Fruit fly (Drosophila melanogaster) whole organism, pupa: Measurements from ENCODE around the gene CHKov1.

Source experiments
- CG12605 ChIP-seq: fragments of 200-800 bp; sonication (Bioruptor generic); IDR thresholded peaks from 2 replicates; pipeline ENCODE4 v1.3.6; 2022; ENCODE audit warnings: missing biosample characterization, missing genetic modification characterization
- CG14655 ChIP-seq: fragments of 200-800 bp; sonication (Bioruptor generic); optimal IDR thresholded peaks from 3 replicates; lab custom pipeline; 2017; ENCODE audit warnings: mild to moderate bottlenecking, missing biosample characterization, missing genetic modification reagents, missing genetic modification characterization
- CG15710 ChIP-seq: fragments of 200-800 bp; sonication (Bioruptor generic); optimal IDR thresholded peaks from 2 replicates; lab custom pipeline; 2018; ENCODE audit warnings: missing biosample characterization, mild to moderate bottlenecking, missing genetic modification characterization, moderate library complexity
- CG17806 ChIP-seq: fragments of 200-800 bp; sonication (Bioruptor generic); optimal IDR thresholded peaks from 2 replicates; lab custom pipeline; 2018; ENCODE audit warnings: missing biosample characterization, mild to moderate bottlenecking, missing genetic modification characterization, moderate library complexity
- CG32121 ChIP-seq: fragments of 200-800 bp; sonication (Bioruptor generic); IDR thresholded peaks from 2 replicates; pipeline ENCODE4 v1.3.6; 2022; ENCODE audit warnings: missing biosample characterization, missing genetic modification characterization
- CG34367 ChIP-seq: fragments of 200-800 bp; sonication (Bioruptor generic); optimal IDR thresholded peaks from 2 replicates; lab custom pipeline; 2018; ENCODE audit warnings: missing biosample characterization, mild to moderate bottlenecking, missing genetic modification characterization
- CG8159 ChIP-seq: fragments of 200-800 bp; sonication (Bioruptor generic); optimal IDR thresholded peaks from 3 replicates; lab custom pipeline; 2018; ENCODE audit warnings: missing biosample characterization, mild to moderate bottlenecking, missing genetic modification characterization, moderate library complexity
- CG9948 ChIP-seq: fragments of 200-800 bp; sonication (Bioruptor generic); optimal IDR thresholded peaks from 2 replicates; lab custom pipeline; 2018; ENCODE audit warnings: missing biosample characterization, mild to moderate bottlenecking, missing genetic modification characterization, moderate library complexity
- EcR ChIP-seq: fragments of 200-800 bp; sonication (Bioruptor generic); optimal IDR thresholded peaks from 3 replicates; lab custom pipeline; 2019; ENCODE audit warnings: missing biosample characterization, missing genetic modification characterization, mild to moderate bottlenecking, moderate library complexity, missing genetic modification reagents
- Snoo ChIP-seq: fragments of 200-800 bp; sonication (Bioruptor generic); optimal IDR thresholded peaks from 3 replicates; lab custom pipeline; 2017; ENCODE audit warnings: missing biosample characterization, mild to moderate bottlenecking, missing genetic modification characterization, inconsistent platforms
- gl ChIP-seq: fragments of 200-800 bp; sonication (Bioruptor generic); optimal IDR thresholded peaks from 2 replicates; lab custom pipeline; 2018; ENCODE audit warnings: missing biosample characterization, mild to moderate bottlenecking, missing genetic modification characterization

- TF ChIP-seq CG9948 (tag; lab: Kevin White, UChicago), result no peak
- TF ChIP-seq CG15710 (tag; lab: Kevin White, UChicago), result no peak
- no peak for TF ChIP-seq CG8159 (tag; lab: Kevin White, UChicago)
- TF ChIP-seq CG12605 (GFP tag; lab: Robert Waterston, UW), result no peak
- no peak for TF ChIP-seq CG32121
- no peak for TF ChIP-seq EcR
- no peak for TF ChIP-seq Snoo (tag; lab: Kevin White, UChicago)
- no peak for TF ChIP-seq CG34367 (tag; lab: Kevin White, UChicago)
- no peak for TF ChIP-seq CG17806 (tag; lab: Kevin White, UChicago)
- TF ChIP-seq CG14655, result no peak
- TF ChIP-seq gl (tag; lab: Kevin White, UChicago), result no peak
Observed at dm6 chr3R:25321681-25322080, 7.4 kb downstream of the CHKov1 start.
